Fruit fly (Drosophila melanogaster) whole organism, embryonic: ENCODE results near the gene CG42393.

ENCODE experiments used
- CG11696 ChIP-seq: fragments of 200-800 bp; sonication (Bioruptor generic); IDR thresholded peaks from 2 replicates; pipeline ENCODE4 v1.3.6; 2022; ENCODE audit warnings: missing biosample characterization, missing genetic modification characterization
- CG12659 ChIP-seq: fragments of 200-800 bp; sonication (Bioruptor generic); optimal IDR thresholded peaks from 3 replicates; lab custom pipeline; 2017; ENCODE audit warnings: mild to moderate bottlenecking, missing biosample characterization, missing genetic modification reagents, missing genetic modification characterization
- CG12744 ChIP-seq: fragments of 200-800 bp; sonication (Bioruptor generic); optimal IDR thresholded peaks from 2 replicates; lab custom pipeline; 2016; ENCODE audit warnings: missing biosample characterization, missing genetic modification characterization
- CG13123 ChIP-seq: fragments of 200-800 bp; sonication (Bioruptor generic); optimal IDR thresholded peaks from 2 replicates; lab custom pipeline; 2016; ENCODE audit warnings: missing biosample characterization, missing genetic modification characterization
- CG13424 ChIP-seq: fragments of 200-800 bp; sonication (Bioruptor generic); optimal IDR thresholded peaks from 2 replicates; lab custom pipeline; 2019; ENCODE audit warnings: missing biosample characterization, mild to moderate bottlenecking, missing genetic modification characterization, moderate library complexity
- CG13624 ChIP-seq: fragments of 200-800 bp; sonication (Bioruptor generic); optimal IDR thresholded peaks from 2 replicates; lab custom pipeline; 2016; ENCODE audit warnings: missing biosample characterization, missing genetic modification characterization
- CG14014 ChIP-seq: fragments of 200-800 bp; sonication (Bioruptor generic); IDR thresholded peaks from 2 replicates; pipeline ENCODE4 v1.3.6; 2022; ENCODE audit warnings: missing biosample characterization, missing genetic modification characterization
- CG17359 ChIP-seq: fragments of 200-800 bp; sonication (Bioruptor generic); optimal IDR thresholded peaks from 3 replicates; lab custom pipeline; 2018; ENCODE audit warnings: missing biosample characterization, mild to moderate bottlenecking, missing genetic modification characterization, moderate library complexity
- CG17385 ChIP-seq: fragments of 200-800 bp; sonication (Bioruptor generic); optimal IDR thresholded peaks from 3 replicates; lab custom pipeline; 2018; ENCODE audit warnings: missing biosample characterization, mild to moderate bottlenecking, missing genetic modification characterization
- CG18011 ChIP-seq: fragments of 200-800 bp; sonication (Bioruptor generic); optimal IDR thresholded peaks from 2 replicates; lab custom pipeline; 2017; ENCODE audit warnings: missing biosample characterization, missing genetic modification characterization, mild to moderate bottlenecking, moderate library complexity, missing genotype
- CG1832 ChIP-seq: fragments of 200-800 bp; sonication (Bioruptor generic); optimal IDR thresholded peaks from 2 replicates; lab custom pipeline; 2017; ENCODE audit warnings: missing biosample characterization, mild to moderate bottlenecking, missing genetic modification characterization, inconsistent platforms
- CG3281 ChIP-seq: fragments of 200-800 bp; sonication (Bioruptor generic); optimal IDR thresholded peaks from 3 replicates; lab custom pipeline; 2017; ENCODE audit warnings: missing biosample characterization, mild to moderate bottlenecking, missing genetic modification characterization
- CG4360 ChIP-seq: fragments of 200-800 bp; sonication (Bioruptor generic); IDR thresholded peaks from 2 replicates; pipeline ENCODE4 v1.3.6; 2022; ENCODE audit warnings: missing biosample characterization, missing genetic modification characterization
- CG4854 ChIP-seq: fragments of 200-800 bp; sonication (Bioruptor generic); optimal IDR thresholded peaks from 2 replicates; lab custom pipeline; 2016; ENCODE audit warnings: missing biosample characterization, missing genetic modification characterization, inconsistent platforms
- CG6765 ChIP-seq: fragments of 200-800 bp; sonication (Bioruptor generic); optimal IDR thresholded peaks from 3 replicates; lab custom pipeline; 2017; ENCODE audit warnings: missing biosample characterization, mild to moderate bottlenecking, missing genetic modification characterization
- CG7556 ChIP-seq: fragments of 200-800 bp; sonication (Bioruptor generic); optimal IDR thresholded peaks from 2 replicates; lab custom pipeline; 2017; ENCODE audit warnings: missing biosample characterization, mild to moderate bottlenecking, missing genetic modification characterization
- CG7987 ChIP-seq: fragments of 200-800 bp; sonication (Bioruptor generic); optimal IDR thresholded peaks from 2 replicates; lab custom pipeline; 2018; ENCODE audit warnings: missing biosample characterization, mild to moderate bottlenecking, missing genetic modification characterization, moderate library complexity
- CG9215 ChIP-seq: fragments of 200-800 bp; sonication (Bioruptor generic); IDR thresholded peaks from 2 replicates; pipeline ENCODE4 v1.3.6; 2022; ENCODE audit warnings: missing biosample characterization, missing genetic modification characterization
- CG9609 ChIP-seq: fragments of 200-800 bp; sonication (Bioruptor generic); optimal IDR thresholded peaks from 3 replicates; lab custom pipeline; 2016; ENCODE audit warnings: missing biosample characterization, missing genetic modification characterization
- CTCF ChIP-seq: fragments of 200-800 bp; sonication (Bioruptor generic); optimal IDR thresholded peaks from 2 replicates; lab custom pipeline; 2017; ENCODE audit warnings: missing biosample characterization, mild to moderate bottlenecking, missing genetic modification characterization, moderate library complexity
- CkIIα-i1 ChIP-seq: fragments of 200-800 bp; sonication (Bioruptor generic); IDR thresholded peaks from 2 replicates; pipeline ENCODE4 v1.3.6; 2022; ENCODE audit warnings: missing biosample characterization, missing genetic modification characterization
- Deaf1 ChIP-seq: fragments of 200-800 bp; optimal IDR thresholded peaks from 3 replicates; lab custom pipeline; 2019; ENCODE audit warnings: missing biosample characterization, mild to moderate bottlenecking, missing genetic modification characterization, moderate library complexity
- Dll ChIP-seq: fragments of 200-800 bp; sonication (Bioruptor generic); IDR thresholded peaks from 4 replicates; pipeline ENCODE4 v1.3.6; 2022; ENCODE audit warnings: missing biosample characterization, missing genetic modification characterization; ENCODE audit not compliant: partially characterized antibody
- E2f1 ChIP-seq: fragments of 200-800 bp; sonication (Bioruptor generic); IDR thresholded peaks from 2 replicates; pipeline ENCODE4 v1.3.6; 2022; ENCODE audit warnings: missing biosample characterization, missing genetic modification characterization
- E2f2 ChIP-seq: fragments of 200-800 bp; sonication (Bioruptor generic); IDR thresholded peaks from 2 replicates; pipeline ENCODE4 v1.3.6; 2022; ENCODE audit warnings: missing biosample characterization, missing genetic modification characterization
- Fer1 ChIP-seq: fragments of 200-800 bp; sonication (Bioruptor generic); optimal IDR thresholded peaks from 2 replicates; lab custom pipeline; 2017; ENCODE audit warnings: missing biosample characterization, mild to moderate bottlenecking, missing genetic modification characterization
- HHEX ChIP-seq: fragments of 200-800 bp; sonication (Bioruptor generic); optimal IDR thresholded peaks from 3 replicates; lab custom pipeline; 2017; ENCODE audit warnings: missing biosample characterization, mild to moderate bottlenecking, missing genetic modification characterization, missing genetic modification reagents
- HLH4C ChIP-seq: fragments of 200-800 bp; sonication (Bioruptor generic); IDR thresholded peaks from 3 replicates; pipeline ENCODE4 v1.3.6; 2022; ENCODE audit warnings: missing biosample characterization, missing genetic modification characterization; ENCODE audit not compliant: partially characterized antibody
- Hand ChIP-seq: fragments of 200-800 bp; sonication (Bioruptor generic); optimal IDR thresholded peaks from 2 replicates; lab custom pipeline; 2017; ENCODE audit warnings: mild to moderate bottlenecking, missing biosample characterization, missing genetic modification reagents, missing genetic modification characterization
- Hey ChIP-seq: fragments of 200-800 bp; sonication (Bioruptor generic); optimal IDR thresholded peaks from 3 replicates; lab custom pipeline; 2018; ENCODE audit warnings: missing biosample characterization, mild to moderate bottlenecking, missing genetic modification characterization
- MBD-R2 ChIP-seq: fragments of 200-800 bp; sonication (Bioruptor generic); IDR thresholded peaks from 2 replicates; pipeline ENCODE4 v1.3.6; 2022; ENCODE audit warnings: missing biosample characterization, missing genetic modification characterization
- Med ChIP-seq: fragments of 200-800 bp; sonication (Bioruptor generic); peaks from one replicate; lab custom pipeline; 2016; ENCODE audit warnings: missing biosample characterization, missing genetic modification characterization, mild to moderate bottlenecking, inconsistent platforms, moderate library complexity
- NC2β ChIP-seq: fragments of 200-800 bp; sonication (Bioruptor generic); optimal IDR thresholded peaks from 2 replicates; lab custom pipeline; 2016; ENCODE audit warnings: missing biosample characterization, missing genetic modification characterization
- Nf-YC ChIP-seq: fragments of 200-800 bp; optimal IDR thresholded peaks from 3 replicates; lab custom pipeline; 2019; ENCODE audit warnings: missing biosample characterization, mild to moderate bottlenecking, missing genetic modification characterization, moderate library complexity
- Opbp ChIP-seq: fragments of 200-800 bp; sonication (Bioruptor generic); IDR thresholded peaks from 3 replicates; pipeline ENCODE4 v1.3.6; 2022; ENCODE audit warnings: missing biosample characterization, missing genetic modification characterization; ENCODE audit not compliant: partially characterized antibody
- Trl ChIP-seq, 3 experiments: fragments of >200 bp in 2 of 3; fragments of 200-800 bp in 1 of 3; sonication (Bioruptor generic) in 1 of 3; optimal IDR thresholded peaks; 2 replicates in 1 of 3; 3 replicates in 2 of 3; lab custom pipeline; 2016 to 2017; ENCODE audit warnings: missing biosample characterization in 1 of 3, missing genetic modification characterization in 1 of 3
- ab ChIP-seq: fragments of 200-800 bp; sonication (Bioruptor generic); optimal IDR thresholded peaks from 2 replicates; lab custom pipeline; 2016; ENCODE audit warnings: missing biosample characterization, missing genetic modification characterization
- ato ChIP-seq: fragments of 200-800 bp; sonication (Bioruptor generic); IDR thresholded peaks from 2 replicates; pipeline ENCODE4 v1.3.6; 2022; ENCODE audit warnings: missing biosample characterization, missing genetic modification characterization; ENCODE audit not compliant: partially characterized antibody
- cato ChIP-seq: fragments of 200-800 bp; sonication (Bioruptor generic); optimal IDR thresholded peaks from 2 replicates; lab custom pipeline; 2016; ENCODE audit warnings: missing biosample characterization, missing genetic modification characterization, borderline replicate concordance
- cg ChIP-seq: fragments of 200-800 bp; sonication (Bioruptor generic); optimal IDR thresholded peaks from 3 replicates; lab custom pipeline; 2019; ENCODE audit warnings: missing biosample characterization, mild to moderate bottlenecking, missing genetic modification characterization, moderate library complexity
- chn ChIP-seq: fragments of 200-800 bp; sonication (Bioruptor generic); optimal IDR thresholded peaks from 2 replicates; lab custom pipeline; 2016; ENCODE audit warnings: missing biosample characterization, missing genetic modification characterization
- dysf ChIP-seq: fragments of 200-800 bp; sonication (Bioruptor generic); IDR thresholded peaks from 3 replicates; pipeline ENCODE4 v1.3.6; 2022; ENCODE audit warnings: missing biosample characterization, missing genetic modification characterization
- ftz-f1 ChIP-seq: fragments of 200-800 bp; sonication (Bioruptor generic); optimal IDR thresholded peaks from 2 replicates; lab custom pipeline; 2016; ENCODE audit warnings: missing biosample characterization, missing genetic modification characterization
- gcm ChIP-seq: fragments of 200-800 bp; sonication (Bioruptor generic); optimal IDR thresholded peaks from 2 replicates; lab custom pipeline; 2019; ENCODE audit warnings: missing biosample characterization, mild to moderate bottlenecking, missing genetic modification characterization, moderate library complexity
- gcm2 ChIP-seq: fragments of 200-800 bp; sonication (Bioruptor generic); optimal IDR thresholded peaks from 2 replicates; lab custom pipeline; 2016; ENCODE audit warnings: missing biosample characterization, missing genetic modification characterization
- kni ChIP-seq: fragments of 200-800 bp; sonication (Bioruptor generic); optimal IDR thresholded peaks from 3 replicates; lab custom pipeline; 2017; ENCODE audit warnings: mild to moderate bottlenecking, missing biosample characterization, missing genetic modification reagents, missing genetic modification characterization
- lab ChIP-seq: fragments of 200-800 bp; sonication (Bioruptor generic); optimal IDR thresholded peaks from 3 replicates; lab custom pipeline; 2017; ENCODE audit warnings: missing biosample characterization, missing genetic modification characterization, mild to moderate bottlenecking, moderate library complexity, missing genetic modification reagents
- sima ChIP-seq: fragments of 200-800 bp; sonication (Bioruptor generic); optimal IDR thresholded peaks from 2 replicates; lab custom pipeline; 2016; ENCODE audit warnings: missing biosample characterization, missing genetic modification characterization
- toy ChIP-seq: fragments of 200-800 bp; sonication (Bioruptor generic); IDR thresholded peaks from 2 replicates; pipeline ENCODE4 v1.3.6; 2022; ENCODE audit warnings: missing biosample characterization, missing genetic modification characterization

Gene CG42393

dm6 chr3L:18019645-18020509, 22.7 kb upstream of the CG42393 start (continued):
- TF ChIP-seq CG11696 (GFP tag; lab: Robert Waterston, UW) (peak; percentile 39; the same call in 1 of the 2 replicates), CG7556 (GFP tag; lab: Kevin White, UChicago) (peak; percentile 44), lab (peak; percentile 93), CG9609 (GFP tag; lab: Kevin White, UChicago) (peak; percentile 71), CG18011 (peak; percentile 88), CTCF (peak; percentile 99), HLH4C (GFP tag; lab: Robert Waterston, UW) (no peak), Hey (peak; percentile 66), CG7987 (GFP tag; lab: Kevin White, UChicago) (peak; percentile 93), CG13624 (GFP tag; lab: Kevin White, UChicago) (peak; percentile 81), Nf-YC (tag; lab: Kevin White, UChicago) (peak; percentile 70), CG12744 (GFP tag; lab: Kevin White, UChicago) (peak; percentile 72), CkIIα-i1 (GFP tag; lab: Robert Waterston, UW) (no peak), Hand (peak; percentile 72), E2f2 (GFP tag; lab: Robert Waterston, UW) (peak; percentile 50), E2f1 (GFP tag; lab: Robert Waterston, UW) (peak; percentile 75), CG13123 (GFP tag; lab: Kevin White, UChicago) (peak; percentile 27), toy (GFP tag; lab: Robert Waterston, UW) (peak; percentile 68; the same call in 1 of the 2 replicates), ftz-f1 (GFP tag; lab: Kevin White, UChicago) (peak; percentile 89), gcm2 (peak; percentile 55), Med (GFP tag; lab: Kevin White, UChicago) (peak; percentile 99), sima (GFP tag; lab: Kevin White, UChicago) (peak; percentile 74), Opbp (GFP tag; lab: Robert Waterston, UW) (no peak), CG9215 (GFP tag; lab: Robert Waterston, UW) (peak; percentile 41; the same call in 1 of the 2 replicates), ato (GFP tag; lab: Robert Waterston, UW) (no peak), CG6765 (GFP tag; lab: Kevin White, UChicago) (peak; percentile 94), CG13424 (tag; lab: Kevin White, UChicago) (peak; percentile 88), Dll (GFP tag; lab: Robert Waterston, UW) (no peak), ab (GFP tag; lab: Kevin White, UChicago) (no peak), CG4360 (GFP tag; lab: Robert Waterston, UW) (no peak; the same call in 1 of the 2 replicates)

dm6 chr3L:18020944-18021343, 21.6 kb upstream of the CG42393 start:
- peak; percentile 30 to 43 for TF ChIP-seq Trl (optimal IDR thresholded peaks at IDR 0.05; lab: Kevin White, UChicago)
- TF ChIP-seq Trl (GFP tag; optimal IDR thresholded peaks at IDR 0.05; lab: Kevin White, UChicago): no peak
- peak; percentile 70 for TF ChIP-seq Fer1
- peak; percentile 62 for TF ChIP-seq Deaf1 (tag; lab: Kevin White, UChicago)
- no peak for TF ChIP-seq chn (GFP tag; lab: Kevin White, UChicago)
- TF ChIP-seq CG1832 (GFP tag; lab: Kevin White, UChicago): peak; percentile 3
- no peak for TF ChIP-seq CG12659 (GFP tag; lab: Kevin White, UChicago)
- peak; percentile 38 for TF ChIP-seq CG17385 (GFP tag; lab: Kevin White, UChicago)
- peak; percentile 40 for TF ChIP-seq kni (GFP tag; lab: Kevin White, UChicago)
- TF ChIP-seq dysf (GFP tag; lab: Robert Waterston, UW): 0 out of 3 replicates have a peak, but pooled peaks have one; percentile 8
- no peak for TF ChIP-seq MBD-R2
- TF ChIP-seq cg: peak; percentile 85
- TF ChIP-seq gcm (GFP tag; lab: Kevin White, UChicago): no peak
- TF ChIP-seq CG17359 (tag; lab: Kevin White, UChicago): peak; percentile 9
- TF ChIP-seq CG4854 (GFP tag; lab: Kevin White, UChicago): no peak
- no peak for TF ChIP-seq NC2β (GFP tag; lab: Kevin White, UChicago)
- peak; percentile 48 for TF ChIP-seq HHEX (GFP tag; lab: Kevin White, UChicago)
- TF ChIP-seq cato (GFP tag; lab: Kevin White, UChicago): no peak
- no peak for TF ChIP-seq CG14014
- TF ChIP-seq CG3281 (GFP tag; lab: Kevin White, UChicago): peak; percentile 23
